Fruit fly (Drosophila melanogaster): ENCODE measurements around the gene Cyp9f2.

The Cyp9f2 gene

DNA sequence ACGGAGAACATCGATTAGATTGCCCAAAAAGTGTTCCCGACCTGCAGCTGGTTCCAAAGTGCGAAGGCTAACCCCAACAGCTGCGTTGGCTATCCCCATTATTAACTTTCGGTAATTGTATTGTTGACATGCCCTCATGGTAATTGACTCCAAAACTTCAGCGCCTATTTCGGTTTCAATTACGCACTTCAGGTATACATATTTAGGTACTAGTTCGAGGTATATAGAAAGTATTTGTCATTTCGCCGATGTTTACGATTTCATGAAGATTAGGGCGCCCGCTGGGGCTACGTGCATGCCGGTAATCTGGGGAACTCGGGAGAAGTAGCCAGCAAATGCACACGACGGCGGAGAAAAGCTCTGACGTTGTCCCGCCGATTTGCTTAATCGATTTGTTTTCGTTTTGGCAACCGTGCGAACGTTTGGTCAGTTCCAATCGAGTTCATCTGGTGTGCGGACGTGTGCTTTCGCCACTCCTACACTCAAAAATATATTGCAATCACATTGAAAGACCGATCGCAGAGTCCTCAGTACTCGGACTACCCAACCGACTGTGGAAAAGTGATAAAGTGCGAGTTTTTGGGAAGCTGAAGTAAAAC is 35.3 kb upstream of the Cyp9f2 start:
- TF ChIP-seq psq (optimal IDR thresholded peaks at IDR 0.05) (no peak), Myc (optimal IDR thresholded peaks at IDR 0.05) (no peak), insv (optimal IDR thresholded peaks at IDR 0.05) (no peak), h (optimal IDR thresholded peaks at IDR 0.05) (no peak), ttk (optimal IDR thresholded peaks at IDR 0.05) (no peak), Sin3A (optimal IDR thresholded peaks at IDR 0.05) (no peak)

DNA sequence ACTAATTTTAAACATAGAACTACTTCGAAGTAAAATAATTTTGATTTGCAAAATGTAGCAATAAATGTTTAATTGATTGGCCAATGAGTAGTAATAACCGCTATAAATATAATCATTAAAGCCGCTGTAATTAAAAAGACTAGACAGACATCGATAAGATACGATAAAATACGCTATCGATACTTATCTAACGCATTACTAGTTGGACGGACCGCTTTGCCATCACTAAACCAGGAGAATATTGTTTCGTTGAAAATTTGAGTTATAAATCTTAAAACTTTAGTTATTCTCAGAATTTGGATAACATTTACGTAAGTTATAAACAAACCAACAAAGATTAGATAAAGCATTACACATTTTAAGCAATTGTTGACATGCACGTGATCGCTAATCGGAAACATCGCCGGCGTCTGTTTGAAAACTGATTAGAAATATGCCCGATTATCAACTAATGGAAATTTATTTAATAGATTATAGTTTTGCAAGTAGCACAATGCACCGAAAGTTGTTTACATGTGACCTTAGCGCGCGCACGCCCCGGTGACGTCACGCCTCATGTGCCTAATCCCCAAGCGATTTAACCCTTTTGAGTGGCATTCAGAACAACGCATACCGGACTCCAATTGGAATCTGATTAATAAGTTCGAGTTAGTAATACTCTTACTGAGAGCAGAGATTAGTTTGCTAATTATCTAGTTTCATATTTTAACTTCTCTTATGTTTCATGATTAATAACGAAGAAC is 33.7 kb upstream of the Cyp9f2 start, which contains the start of gene Desat1:
Gene Desat1 (plus strand): TSS at position 200 of the 743 bp plus-strand sequence.
- TF ChIP-seq Sin3A (optimal IDR thresholded peaks at IDR 0.05) = no peak
- TF ChIP-seq psq (optimal IDR thresholded peaks at IDR 0.05) = no peak
- no peak for TF ChIP-seq Myc (optimal IDR thresholded peaks at IDR 0.05)
- no peak for TF ChIP-seq insv (optimal IDR thresholded peaks at IDR 0.05)
- no peak for TF ChIP-seq h (optimal IDR thresholded peaks at IDR 0.05)
- TF ChIP-seq ttk (optimal IDR thresholded peaks at IDR 0.05) = no peak

DNA sequence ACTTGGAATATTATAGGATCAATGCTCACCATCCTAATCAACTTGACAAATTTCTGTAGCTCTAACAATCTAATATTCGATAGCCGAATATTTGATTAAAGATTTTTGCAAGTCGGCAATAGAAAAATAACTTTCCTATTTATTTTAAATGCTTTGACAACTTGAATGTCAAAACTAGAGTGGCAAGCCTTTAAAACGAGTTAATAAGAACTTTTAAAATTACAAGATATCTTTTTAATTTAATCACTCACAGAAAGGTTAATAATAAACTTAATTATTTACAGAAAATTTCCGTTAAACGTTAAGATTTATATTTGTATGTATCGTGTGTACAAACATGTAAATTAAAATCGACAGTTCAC is 33.2 kb upstream of the Cyp9f2 start, which contains the start of the genes CG17207 and CG46427:
Gene CG17207 (minus strand): TSS at position 101 of the 362 bp plus-strand sequence.
Gene CG46427 (minus strand): TSS at position 101 of the 362 bp plus-strand sequence.
- TF ChIP-seq psq (optimal IDR thresholded peaks at IDR 0.05) (no peak), Myc (optimal IDR thresholded peaks at IDR 0.05) (no peak)

- TF ChIP-seq insv (optimal IDR thresholded peaks at IDR 0.05) (no peak), h (optimal IDR thresholded peaks at IDR 0.05) (no peak), ttk (optimal IDR thresholded peaks at IDR 0.05) (no peak), Myc (optimal IDR thresholded peaks at IDR 0.05) (no peak), psq (optimal IDR thresholded peaks at IDR 0.05) (no peak), Sin3A (optimal IDR thresholded peaks at IDR 0.05) (no peak)
These were observed 30.1 kb upstream of the Cyp9f2 start, which contains the start of gene Desat2 for dm6 chr3R:12435948-12436347. Gene Desat2, plus strand, starts transcription at chr3R:12436248.

DNA sequence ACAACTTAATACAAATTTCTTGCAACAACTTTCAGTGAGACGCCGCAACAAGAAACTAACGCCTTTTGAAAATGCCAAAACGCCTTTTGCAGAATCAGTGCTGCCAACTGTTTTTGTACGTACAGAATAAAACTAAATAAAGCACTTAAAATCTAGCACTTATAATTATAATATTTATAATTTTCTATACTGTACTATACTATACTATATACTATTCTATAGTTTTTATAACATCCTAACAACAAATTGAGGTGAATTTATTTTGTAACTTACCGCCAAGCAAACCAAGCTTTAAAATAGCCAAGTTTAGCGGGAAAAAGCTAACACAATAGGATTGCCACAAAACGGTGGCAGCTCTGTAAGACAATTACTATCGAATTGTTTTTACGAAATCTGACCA is 27.9 kb upstream of the Cyp9f2 start, which contains the start of the genes Aos1 and Srlp:
Gene Aos1 (minus strand): TSS at position 59 of the 400 bp plus-strand sequence.
Gene Srlp (plus strand): TSS at position 335 of the 400 bp plus-strand sequence.
- TF ChIP-seq ttk (optimal IDR thresholded peaks at IDR 0.05) = no peak
- no peak for TF ChIP-seq h (optimal IDR thresholded peaks at IDR 0.05)
- TF ChIP-seq insv (optimal IDR thresholded peaks at IDR 0.05) = no peak
- no peak for TF ChIP-seq psq (optimal IDR thresholded peaks at IDR 0.05)
- TF ChIP-seq Sin3A (optimal IDR thresholded peaks at IDR 0.05) = no peak
- no peak for TF ChIP-seq Myc (optimal IDR thresholded peaks at IDR 0.05)

DNA sequence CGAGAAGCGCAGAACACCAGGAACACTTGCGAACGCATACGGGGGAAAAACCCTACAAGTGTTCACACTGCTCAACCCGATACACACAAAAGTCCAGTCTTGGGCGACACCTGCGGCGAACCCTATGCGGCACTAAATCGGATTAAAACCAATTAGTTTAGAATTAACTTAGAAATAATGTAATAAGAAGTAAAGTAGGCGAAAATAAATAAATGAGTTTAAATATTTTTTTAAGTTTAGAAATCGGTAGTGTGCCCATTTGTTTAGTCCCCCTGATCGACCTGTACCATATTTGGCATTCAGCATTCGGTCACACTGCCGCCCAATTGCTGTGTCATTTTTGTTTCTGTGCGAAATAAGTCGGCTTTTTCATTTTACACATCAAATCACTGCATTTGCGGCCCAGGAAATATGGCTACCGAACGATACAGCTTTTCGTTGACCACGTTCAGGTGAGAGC is 25.2 kb upstream of the Cyp9f2 start, which contains the start of gene Prosalpha2:
Gene Prosalpha2 (plus strand): TSS at position 292 of the 460 bp plus-strand sequence.
- TF ChIP-seq Sin3A (optimal IDR thresholded peaks at IDR 0.05) = no peak
- no peak for TF ChIP-seq insv (optimal IDR thresholded peaks at IDR 0.05)
- no peak for TF ChIP-seq Myc (optimal IDR thresholded peaks at IDR 0.05)
- no peak for TF ChIP-seq h (optimal IDR thresholded peaks at IDR 0.05)
- no peak for TF ChIP-seq ttk (optimal IDR thresholded peaks at IDR 0.05)
- TF ChIP-seq psq (optimal IDR thresholded peaks at IDR 0.05) = no peak

dm6 chr3R:12429120-12429610 is 23.3 kb upstream of the Cyp9f2 start, which contains the start of the genes CG5641 and CG5245:
Gene CG5641, minus strand, starts transcription at chr3R:12429282.
Gene CG5245, plus strand, starts transcription at chr3R:12429560.
- TF ChIP-seq ttk (optimal IDR thresholded peaks at IDR 0.05) (no peak), psq (optimal IDR thresholded peaks at IDR 0.05) (no peak), Myc (optimal IDR thresholded peaks at IDR 0.05) (no peak), insv (optimal IDR thresholded peaks at IDR 0.05) (no peak), Sin3A (optimal IDR thresholded peaks at IDR 0.05) (no peak), h (optimal IDR thresholded peaks at IDR 0.05) (no peak)

DNA sequence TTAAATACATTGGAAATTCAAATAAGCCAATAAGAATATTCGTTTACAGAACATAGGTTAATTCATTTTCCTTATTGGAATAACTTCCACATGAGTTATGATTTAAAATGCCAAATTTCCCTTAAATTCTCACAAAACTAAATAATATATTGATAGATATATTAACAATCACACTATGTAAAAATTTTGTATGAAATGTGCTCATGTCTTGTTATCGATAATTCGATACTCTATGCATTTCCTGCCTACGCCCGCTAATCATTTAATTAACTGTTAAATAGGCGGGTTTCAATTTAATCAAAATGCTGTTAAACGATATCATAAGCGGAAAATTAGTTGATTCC is 20.5 kb upstream of the Cyp9f2 start, which contains the start of gene NANS:
Gene NANS (plus strand): TSS at position 269 of the 344 bp plus-strand sequence.
- TF ChIP-seq ttk (optimal IDR thresholded peaks at IDR 0.05) (no peak), h (optimal IDR thresholded peaks at IDR 0.05) (no peak), insv (optimal IDR thresholded peaks at IDR 0.05) (no peak), Myc (optimal IDR thresholded peaks at IDR 0.05) (no peak), Sin3A (optimal IDR thresholded peaks at IDR 0.05) (no peak), psq (optimal IDR thresholded peaks at IDR 0.05) (no peak)

DNA sequence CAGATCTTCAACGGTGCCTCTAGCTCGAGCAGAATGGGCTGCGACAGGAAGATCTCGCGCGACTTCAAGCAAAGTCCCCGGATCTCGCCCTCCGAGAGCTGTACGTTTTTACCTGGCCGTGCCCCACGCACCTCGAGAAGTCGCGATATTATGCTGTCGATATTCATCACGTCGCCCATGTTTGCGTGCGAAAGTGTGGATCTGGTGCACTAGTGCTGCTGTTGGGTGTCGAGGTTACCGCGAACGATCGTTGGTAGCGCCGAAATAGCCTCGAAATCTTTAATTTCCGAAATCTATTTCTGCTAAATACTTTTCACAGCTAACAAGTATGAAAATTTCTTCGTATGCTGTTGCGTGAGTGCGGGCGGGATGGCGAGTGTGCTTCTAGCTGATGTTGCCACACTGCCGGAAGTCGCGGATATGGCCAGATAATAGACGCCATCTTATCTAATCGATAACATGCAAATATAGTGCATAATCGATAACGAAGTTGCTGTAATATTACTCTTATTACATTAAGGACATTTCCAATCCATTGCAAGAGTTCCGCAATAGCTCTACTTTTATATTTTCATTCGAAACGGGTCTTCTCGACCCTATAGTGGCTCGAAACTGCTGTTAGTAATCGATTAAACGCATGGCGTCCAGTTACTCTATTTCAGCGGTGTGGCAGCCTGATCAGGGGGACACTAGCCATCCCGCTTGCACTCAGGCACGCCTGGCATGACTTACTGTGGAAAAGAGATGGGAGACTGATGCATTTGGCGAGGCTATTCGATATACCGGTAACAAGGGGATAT is 19.9 kb upstream of the Cyp9f2 start, which contains the start of gene Pp1-87B:
Gene Pp1-87B (minus strand): TSS at position 408 of the 800 bp plus-strand sequence.
- TF ChIP-seq psq (optimal IDR thresholded peaks at IDR 0.05) = peak; percentile 100
- TF ChIP-seq ttk (optimal IDR thresholded peaks at IDR 0.05) = no peak
- peak; percentile 32 for TF ChIP-seq Sin3A (optimal IDR thresholded peaks at IDR 0.05)
- TF ChIP-seq h (optimal IDR thresholded peaks at IDR 0.05) = no peak

- TF ChIP-seq Myc (optimal IDR thresholded peaks at IDR 0.05) = no peak
- no peak for TF ChIP-seq h (optimal IDR thresholded peaks at IDR 0.05)
- no peak for TF ChIP-seq ttk (optimal IDR thresholded peaks at IDR 0.05)
- TF ChIP-seq insv (optimal IDR thresholded peaks at IDR 0.05) = no peak
- TF ChIP-seq Sin3A (optimal IDR thresholded peaks at IDR 0.05) = no peak
- no peak for TF ChIP-seq psq (optimal IDR thresholded peaks at IDR 0.05)
These were observed 18.2 kb upstream of the Cyp9f2 start for dm6 chr3R:12423997-12424396.

dm6 chr3R:12422379-12422975 is 16.6 kb upstream of the Cyp9f2 start, which contains the start of the genes Scgbeta and CG17202:
Gene Scgbeta, minus strand, starts transcription at chr3R:12422429.
Gene CG17202, plus strand, starts transcription at chr3R:12422768.
- TF ChIP-seq insv (optimal IDR thresholded peaks at IDR 0.05) (no peak), h (optimal IDR thresholded peaks at IDR 0.05) (no peak), Myc (optimal IDR thresholded peaks at IDR 0.05) (no peak), ttk (optimal IDR thresholded peaks at IDR 0.05) (no peak)
